Fruit fly (Drosophila melanogaster) whole organism, embryonic: Measurements from ENCODE around the gene Nup98-96.

Experiments used
- Ada2b ChIP-seq: fragments of 200-800 bp; sonication (Bioruptor generic); IDR thresholded peaks from 2 replicates; pipeline ENCODE4 v1.3.6; 2022; ENCODE audit warnings: missing biosample characterization, missing genetic modification characterization
- Bdp1 ChIP-seq: fragments of 200-800 bp; sonication (Bioruptor generic); optimal IDR thresholded peaks from 3 replicates; lab custom pipeline; 2016; ENCODE audit warnings: missing biosample characterization, missing genetic modification characterization
- BtbVII ChIP-seq: fragments of 200-800 bp; sonication (Bioruptor generic); optimal IDR thresholded peaks from 3 replicates; lab custom pipeline; 2017; ENCODE audit warnings: missing biosample characterization, mild to moderate bottlenecking, missing genetic modification characterization
- CG10462 ChIP-seq: fragments of 200-800 bp; sonication (Bioruptor generic); optimal IDR thresholded peaks from 2 replicates; lab custom pipeline; 2016; ENCODE audit warnings: missing biosample characterization, missing genetic modification characterization
- CG10565 ChIP-seq: fragments of 200-800 bp; sonication (Bioruptor generic); optimal IDR thresholded peaks from 3 replicates; lab custom pipeline; 2016; ENCODE audit warnings: missing biosample characterization, mild to moderate bottlenecking, missing genetic modification characterization
- CG12155 ChIP-seq: fragments of 200-800 bp; sonication (Bioruptor generic); optimal IDR thresholded peaks from 3 replicates; lab custom pipeline; 2016; ENCODE audit warnings: missing biosample characterization, missing genetic modification characterization
- CG12219 ChIP-seq: fragments of 200-800 bp; sonication (Bioruptor generic); optimal IDR thresholded peaks from 3 replicates; lab custom pipeline; 2018; ENCODE audit warnings: missing biosample characterization, mild to moderate bottlenecking, missing genetic modification characterization
- CG12942 ChIP-seq: fragments of 200-800 bp; sonication (Bioruptor generic); optimal IDR thresholded peaks from 3 replicates; lab custom pipeline; 2016; ENCODE audit warnings: missing biosample characterization, missing genetic modification characterization
- CG13894 ChIP-seq: fragments of 200-800 bp; sonication (Bioruptor generic); optimal IDR thresholded peaks from 3 replicates; lab custom pipeline; 2018; ENCODE audit warnings: missing biosample characterization, mild to moderate bottlenecking, missing genetic modification characterization, moderate library complexity
- CG14860 ChIP-seq: fragments of 200-800 bp; sonication (Bioruptor generic); IDR thresholded peaks from 3 replicates; pipeline ENCODE4 v1.3.6; 2022; ENCODE audit warnings: missing biosample characterization, missing genetic modification characterization; ENCODE audit not compliant: partially characterized antibody
- CG15073 ChIP-seq: fragments of 200-800 bp; sonication (Bioruptor generic); optimal IDR thresholded peaks from 2 replicates; lab custom pipeline; 2016; ENCODE audit warnings: missing biosample characterization, missing genetic modification characterization
- CG15479 ChIP-seq: fragments of 200-800 bp; sonication (Bioruptor generic); optimal IDR thresholded peaks from 3 replicates; lab custom pipeline; 2019; ENCODE audit warnings: missing biosample characterization, mild to moderate bottlenecking, missing genetic modification characterization, moderate library complexity
- CG17829 ChIP-seq: fragments of 200-800 bp; optimal IDR thresholded peaks from 2 replicates; lab custom pipeline; 2019; ENCODE audit warnings: missing biosample characterization, mild to moderate bottlenecking, missing genetic modification characterization, moderate library complexity
- CG18011 ChIP-seq: fragments of 200-800 bp; sonication (Bioruptor generic); optimal IDR thresholded peaks from 2 replicates; lab custom pipeline; 2017; ENCODE audit warnings: missing biosample characterization, missing genetic modification characterization, mild to moderate bottlenecking, moderate library complexity, missing genotype
- CG2202 ChIP-seq: fragments of 200-800 bp; sonication (Bioruptor generic); optimal IDR thresholded peaks from 2 replicates; lab custom pipeline; 2018; ENCODE audit warnings: missing biosample characterization, mild to moderate bottlenecking, missing genetic modification characterization
- CG3065 ChIP-seq: fragments of 200-800 bp; sonication (Bioruptor generic); optimal IDR thresholded peaks from 2 replicates; lab custom pipeline; 2016; ENCODE audit warnings: missing biosample characterization, missing genetic modification characterization
- CG3838 ChIP-seq: fragments of 200-800 bp; sonication (Bioruptor generic); optimal IDR thresholded peaks from 3 replicates; lab custom pipeline; 2016; ENCODE audit warnings: missing biosample characterization, missing genetic modification characterization
- CG4282 ChIP-seq: fragments of 200-800 bp; sonication (Bioruptor generic); optimal IDR thresholded peaks from 2 replicates; lab custom pipeline; 2016; ENCODE audit warnings: missing biosample characterization, missing genetic modification characterization
- CG4617 ChIP-seq: fragments of 200-800 bp; sonication (Bioruptor generic); optimal IDR thresholded peaks from 3 replicates; lab custom pipeline; 2016; ENCODE audit warnings: missing biosample characterization, missing genetic modification characterization, borderline replicate concordance
- CkIIα-i1 ChIP-seq: fragments of 200-800 bp; sonication (Bioruptor generic); IDR thresholded peaks from 2 replicates; pipeline ENCODE4 v1.3.6; 2022; ENCODE audit warnings: missing biosample characterization, missing genetic modification characterization
- Dbx ChIP-seq: fragments of 200-800 bp; sonication (Bioruptor generic); IDR thresholded peaks from 3 replicates; pipeline ENCODE4 v1.3.6; 2022; ENCODE audit warnings: missing biosample characterization, missing genetic modification characterization
- E2f1 ChIP-seq: fragments of 200-800 bp; sonication (Bioruptor generic); IDR thresholded peaks from 2 replicates; pipeline ENCODE4 v1.3.6; 2022; ENCODE audit warnings: missing biosample characterization, missing genetic modification characterization
- ERR ChIP-seq: fragments of 200-800 bp; sonication (Bioruptor generic); optimal IDR thresholded peaks from 2 replicates; lab custom pipeline; 2016; ENCODE audit warnings: missing biosample characterization, missing genetic modification characterization
- GATAe ChIP-seq: fragments of 200-800 bp; sonication (Bioruptor generic); conservative IDR thresholded peaks from 2 replicates; pipeline ENCODE4 v1.3.6; 2022; ENCODE audit warnings: missing biosample characterization, missing genetic modification characterization
- H15 ChIP-seq: fragments of 200-800 bp; sonication (Bioruptor generic); IDR thresholded peaks from 3 replicates; pipeline ENCODE4 v1.3.6; 2022; ENCODE audit warnings: missing biosample characterization, missing genetic modification characterization
- HLH3B ChIP-seq: fragments of 200-800 bp; sonication (Bioruptor generic); IDR thresholded peaks from 2 replicates; pipeline ENCODE4 v1.3.6; 2022; ENCODE audit warnings: missing biosample characterization, missing genetic modification characterization
- HmgD ChIP-seq: fragments of 200-800 bp; sonication (Bioruptor generic); optimal IDR thresholded peaks from 3 replicates; lab custom pipeline; 2016; ENCODE audit warnings: missing biosample characterization, missing genetic modification characterization
- Kr ChIP-seq: fragments of 200-800 bp; sonication (Bioruptor generic); optimal IDR thresholded peaks from 2 replicates; lab custom pipeline; 2017; ENCODE audit warnings: missing biosample characterization, mild to moderate bottlenecking, missing genetic modification characterization
- MESR4 ChIP-seq: fragments of 200-800 bp; sonication (Bioruptor generic); optimal IDR thresholded peaks from 2 replicates; lab custom pipeline; 2018; ENCODE audit warnings: missing biosample characterization, mild to moderate bottlenecking, missing genetic modification characterization, moderate library complexity
- Mad ChIP-seq: fragments of 200-800 bp; sonication (Bioruptor generic); optimal IDR thresholded peaks from 2 replicates; lab custom pipeline; 2016; ENCODE audit warnings: missing biosample characterization, missing genetic modification characterization
- NC2α ChIP-seq: fragments of 200-800 bp; sonication (Bioruptor generic); optimal IDR thresholded peaks from 2 replicates; lab custom pipeline; 2016; ENCODE audit warnings: missing biosample characterization, missing genetic modification characterization
- NFAT ChIP-seq: fragments of 200-800 bp; sonication (Bioruptor generic); IDR thresholded peaks from 2 replicates; pipeline ENCODE4 v1.3.6; 2022; ENCODE audit warnings: missing biosample characterization, missing genetic modification characterization
- az2 ChIP-seq: fragments of 200-800 bp; sonication (Bioruptor generic); optimal IDR thresholded peaks from 3 replicates; lab custom pipeline; 2016; ENCODE audit warnings: missing biosample characterization, missing genetic modification characterization
- bab2 ChIP-seq: fragments of 200-800 bp; sonication (Bioruptor generic); optimal IDR thresholded peaks from 2 replicates; lab custom pipeline; 2016; ENCODE audit warnings: missing biosample characterization, missing genetic modification characterization
- bcd ChIP-seq: fragments of 200-800 bp; sonication (Bioruptor generic); optimal IDR thresholded peaks from 2 replicates; lab custom pipeline; 2017; ENCODE audit warnings: missing biosample characterization, mild to moderate bottlenecking, missing genetic modification characterization
- danr ChIP-seq: fragments of 200-800 bp; sonication (Bioruptor generic); IDR thresholded peaks from 2 replicates; pipeline ENCODE4 v1.3.6; 2022; ENCODE audit warnings: missing biosample characterization, missing genetic modification characterization
- ems ChIP-seq: fragments of 200-800 bp; sonication (Bioruptor generic); optimal IDR thresholded peaks from 3 replicates; lab custom pipeline; 2016; ENCODE audit warnings: missing biosample characterization, missing genetic modification characterization
- eyg ChIP-seq: fragments of 200-800 bp; sonication (Bioruptor generic); optimal IDR thresholded peaks from 3 replicates; lab custom pipeline; 2016; ENCODE audit warnings: missing biosample characterization, missing genetic modification characterization
- fd64A ChIP-seq: fragments of 200-800 bp; sonication (Bioruptor generic); optimal IDR thresholded peaks from 3 replicates; lab custom pipeline; 2018; ENCODE audit warnings: missing biosample characterization, mild to moderate bottlenecking, missing genetic modification characterization
- ftz-f1 ChIP-seq: fragments of 200-800 bp; sonication (Bioruptor generic); optimal IDR thresholded peaks from 2 replicates; lab custom pipeline; 2016; ENCODE audit warnings: missing biosample characterization, missing genetic modification characterization
- hth ChIP-seq: fragments of >200 bp; optimal IDR thresholded peaks from 2 replicates; lab custom pipeline; 2017; ENCODE audit warnings: inconsistent platforms
- lbe ChIP-seq: fragments of 200-800 bp; sonication (Bioruptor generic); optimal IDR thresholded peaks from 2 replicates; lab custom pipeline; 2016; ENCODE audit warnings: missing biosample characterization, mild to moderate bottlenecking, missing genetic modification characterization
- mld ChIP-seq: fragments of 200-800 bp; sonication (Bioruptor generic); IDR thresholded peaks from 3 replicates; pipeline ENCODE4 v1.3.6; 2022; ENCODE audit warnings: missing biosample characterization, missing genetic modification characterization; ENCODE audit not compliant: partially characterized antibody
- org-1 ChIP-seq: fragments of 200-800 bp; sonication (Bioruptor generic); optimal IDR thresholded peaks from 2 replicates; lab custom pipeline; 2017; ENCODE audit warnings: missing biosample characterization, missing genetic modification characterization
- pfk ChIP-seq: fragments of 200-800 bp; sonication (Bioruptor generic); optimal IDR thresholded peaks from 2 replicates; lab custom pipeline; 2018; ENCODE audit warnings: missing biosample characterization, mild to moderate bottlenecking, missing genetic modification characterization, moderate library complexity
- rib ChIP-seq: fragments of 200-800 bp; sonication (Bioruptor generic); IDR thresholded peaks from 2 replicates; pipeline ENCODE4 v1.3.6; 2022; ENCODE audit warnings: missing biosample characterization, missing genetic modification characterization
- sisA ChIP-seq: fragments of 200-800 bp; sonication (Bioruptor generic); IDR thresholded peaks from 2 replicates; pipeline ENCODE4 v1.3.6; 2022; ENCODE audit warnings: missing biosample characterization, missing genetic modification characterization
- twi ChIP-seq: fragments of 200-800 bp; optimal IDR thresholded peaks from 2 replicates; lab custom pipeline; 2019; ENCODE audit warnings: missing biosample characterization, mild to moderate bottlenecking, missing genetic modification characterization, moderate library complexity
- unpg ChIP-seq: fragments of 200-800 bp; sonication (Bioruptor generic); optimal IDR thresholded peaks from 3 replicates; lab custom pipeline; 2018; ENCODE audit warnings: missing biosample characterization, mild to moderate bottlenecking, missing genetic modification characterization, moderate library complexity
- zfh2 ChIP-seq: fragments of 200-800 bp; sonication (Bioruptor generic); optimal IDR thresholded peaks from 2 replicates; lab custom pipeline; 2016; ENCODE audit warnings: missing biosample characterization, missing genetic modification characterization

The Nup98-96 gene

dm6 chr3R:23757912-23758607 is 23.4 kb downstream of the Nup98-96 start, which contains the start of the genes PTPMT1 and Hrd3 (continued):
- peak; percentile 88 for TF ChIP-seq CG15479 (GFP tag; lab: Kevin White, UChicago)
- TF ChIP-seq CG4282 (GFP tag; lab: Kevin White, UChicago), result peak; percentile 90
- peak; percentile 99 for TF ChIP-seq zfh2
- TF ChIP-seq sisA, result peak; percentile 97
- TF ChIP-seq Dbx, result peak; percentile 97
- peak; percentile 84 for TF ChIP-seq ftz-f1 (GFP tag; lab: Kevin White, UChicago)
- peak; percentile 98 for TF ChIP-seq CG4617 (GFP tag; lab: Kevin White, UChicago)
- no peak for TF ChIP-seq mld (GFP tag; lab: Robert Waterston, UW)
- peak; percentile 95 for TF ChIP-seq lbe (GFP tag; lab: Kevin White, UChicago)
- TF ChIP-seq NFAT, result no peak; the same call in none of the 2 replicates
- TF ChIP-seq CG10462, result peak; percentile 98
- TF ChIP-seq Mad (GFP tag; lab: Kevin White, UChicago), result peak; percentile 98
- TF ChIP-seq az2, result peak; percentile 99
- peak; percentile 92 for TF ChIP-seq H15 (GFP tag; lab: Robert Waterston, UW)
- peak; percentile 97 for TF ChIP-seq unpg (GFP tag; lab: Kevin White, UChicago)
- peak; percentile 84 for TF ChIP-seq fd64A
- TF ChIP-seq CG12942 (GFP tag; lab: Kevin White, UChicago), result peak; percentile 98
- peak; percentile 61; the same call in 1 of the 2 replicates for TF ChIP-seq CkIIα-i1 (GFP tag; lab: Robert Waterston, UW)
- peak; percentile 97 for TF ChIP-seq CG12155 (GFP tag; lab: Kevin White, UChicago)
- peak; percentile 83 for TF ChIP-seq ERR (GFP tag; lab: Kevin White, UChicago)
- peak; percentile 64 for TF ChIP-seq pfk (GFP tag; lab: Kevin White, UChicago)
- peak; percentile 92 for TF ChIP-seq CG18011 (GFP tag; lab: Kevin White, UChicago)
- TF ChIP-seq bcd (GFP tag; lab: Kevin White, UChicago), result peak; percentile 99
- peak; percentile 96 for TF ChIP-seq CG13894 (tag; lab: Kevin White, UChicago)
- peak; percentile 95 for TF ChIP-seq E2f1 (GFP tag; lab: Robert Waterston, UW)
- peak; percentile 94 for TF ChIP-seq eyg (GFP tag; lab: Kevin White, UChicago)
- peak; percentile 89 for TF ChIP-seq CG15073 (GFP tag; lab: Kevin White, UChicago)
- peak; percentile 91; the same call in 1 of the 2 replicates for TF ChIP-seq rib (GFP tag; lab: Robert Waterston, UW)
- peak; percentile 98 for TF ChIP-seq BtbVII (GFP tag; lab: Kevin White, UChicago)
- TF ChIP-seq Ada2b (GFP tag; lab: Robert Waterston, UW), result peak; percentile 92
- peak; percentile 29 for TF ChIP-seq MESR4 (GFP tag; lab: Kevin White, UChicago)
- TF ChIP-seq Bdp1, result peak; percentile 93
- peak; percentile 97 for TF ChIP-seq CG3838 (GFP tag; lab: Kevin White, UChicago)
- peak; percentile 92 for TF ChIP-seq CG10565
- TF ChIP-seq CG14860 (GFP tag; lab: Robert Waterston, UW), result no peak
- peak; percentile 97 for TF ChIP-seq CG2202 (tag; lab: Kevin White, UChicago)
- TF ChIP-seq CG3065 (GFP tag; lab: Kevin White, UChicago), result peak; percentile 96
- peak; percentile 88 for TF ChIP-seq GATAe (GFP tag; lab: Robert Waterston, UW)
- TF ChIP-seq bab2 (GFP tag; lab: Kevin White, UChicago), result peak; percentile 98
- TF ChIP-seq twi (tag; lab: Kevin White, UChicago), result peak; percentile 97
- peak; percentile 93 for TF ChIP-seq danr (GFP tag; lab: Robert Waterston, UW)
- peak; percentile 84 for TF ChIP-seq Kr (GFP tag; lab: Kevin White, UChicago)
- no peak for TF ChIP-seq hth (lab: Kevin White, UChicago)
- TF ChIP-seq ems (GFP tag; lab: Kevin White, UChicago), result peak; percentile 98
- TF ChIP-seq org-1, result peak; percentile 98
- peak; percentile 95 for TF ChIP-seq NC2α (GFP tag; lab: Kevin White, UChicago)
- TF ChIP-seq HmgD (GFP tag; lab: Kevin White, UChicago), result peak; percentile 93
- peak; percentile 99 for TF ChIP-seq CG17829 (tag; lab: Kevin White, UChicago)
- TF ChIP-seq CG12219 (GFP tag; lab: Kevin White, UChicago), result peak; percentile 94
- peak; percentile 93 for TF ChIP-seq HLH3B (GFP tag; lab: Robert Waterston, UW)
